Worm (Caenorhabditis elegans) whole organism, L3 larva: ENCODE results near the gene fcmt-1.

Source experiments
- R02D3.7 ChIP-seq: fragments of 150-350 bp; optimal IDR thresholded peaks from 2 replicates; lab custom pipeline; 2014; ENCODE audit warnings: missing biosample characterization, missing genetic modification characterization
- ZK546.5 ChIP-seq: sonication (generic microtip); optimal IDR thresholded peaks from 2 replicates; lab custom pipeline; 2017; ENCODE audit warnings: missing biosample characterization, missing genetic modification characterization
- ceh-28 ChIP-seq: fragments of 150-350 bp; optimal IDR thresholded peaks from 2 replicates; lab custom pipeline; 2014; ENCODE audit warnings: missing biosample characterization, missing genetic modification reagents, missing genetic modification characterization
- ceh-82 ChIP-seq: fragments of 150-350 bp; optimal IDR thresholded peaks from 2 replicates; lab custom pipeline; 2014; ENCODE audit warnings: missing biosample characterization, missing genetic modification characterization
- egl-5 ChIP-seq: fragments of 150-350 bp; optimal IDR thresholded peaks from 2 replicates; lab custom pipeline; 2017; ENCODE audit warnings: missing biosample characterization, missing genetic modification reagents, missing genetic modification characterization, inconsistent platforms
- elt-1 ChIP-seq: fragments of 150-350 bp; optimal IDR thresholded peaks from 2 replicates; lab custom pipeline; 2014; ENCODE audit warnings: missing biosample characterization, missing genetic modification characterization
- elt-2 ChIP-seq: sonication (generic microtip); optimal IDR thresholded peaks from 2 replicates; lab custom pipeline; 2016; ENCODE audit warnings: missing genetic modification reagents, mild to moderate bottlenecking, missing genetic modification characterization, missing compliant biosample characterization
- elt-3 ChIP-seq, 3 experiments: fragments of 150-350 bp in 1 of 3; sonication (generic microtip) in 2 of 3; optimal IDR thresholded peaks; 2 replicates in 2 of 3; 4 replicates in 1 of 3; lab custom pipeline; 2014 to 2017; ENCODE audit warnings: missing biosample characterization in 3 of 3, missing genetic modification characterization in 3 of 3
- fkh-10 ChIP-seq: sonication (generic microtip); optimal IDR thresholded peaks from 2 replicates; lab custom pipeline; 2017; ENCODE audit warnings: missing biosample characterization, missing genetic modification reagents, missing genetic modification characterization
- fos-1 ChIP-seq: fragments of 150-350 bp; optimal IDR thresholded peaks from 2 replicates; lab custom pipeline; 2014; ENCODE audit warnings: missing biosample characterization, missing genetic modification characterization
- hmg-11 ChIP-seq: sonication (generic microtip); optimal IDR thresholded peaks from 2 replicates; lab custom pipeline; 2016; ENCODE audit warnings: missing genetic modification characterization, missing compliant biosample characterization
- jun-1 ChIP-seq: fragments of 150-350 bp; optimal IDR thresholded peaks from 2 replicates; lab custom pipeline; 2014; ENCODE audit warnings: missing biosample characterization, missing genetic modification reagents, missing genetic modification characterization
- lin-15B ChIP-seq: fragments of 150-350 bp; optimal IDR thresholded peaks from 2 replicates; lab custom pipeline; 2014; ENCODE audit warnings: missing biosample characterization, missing genetic modification characterization
- lin-39 ChIP-seq: fragments of 150-350 bp; optimal IDR thresholded peaks from 2 replicates; lab custom pipeline; 2018; ENCODE audit warnings: missing biosample characterization, missing genetic modification reagents, missing genetic modification characterization
- lsy-12 ChIP-seq: sonication (generic microtip); optimal IDR thresholded peaks from 2 replicates; lab custom pipeline; 2016; ENCODE audit warnings: mild to moderate bottlenecking, missing genetic modification characterization, missing compliant biosample characterization
- mdl-1 ChIP-seq: fragments of 150-350 bp; optimal IDR thresholded peaks from 2 replicates; lab custom pipeline; 2014; ENCODE audit warnings: missing biosample characterization, missing genetic modification characterization
- nfya-1 ChIP-seq: sonication (generic microtip); optimal IDR thresholded peaks from 2 replicates; lab custom pipeline; 2017; ENCODE audit warnings: missing genetic modification characterization, mild to moderate bottlenecking, missing compliant biosample characterization, antibody characterized with exemption, moderate library complexity; ENCODE audit not compliant: insufficient read depth
- nhr-11 ChIP-seq: fragments of 150-350 bp; optimal IDR thresholded peaks from 2 replicates; lab custom pipeline; 2014; ENCODE audit warnings: missing biosample characterization, missing genetic modification characterization
- nhr-12 ChIP-seq: fragments of 150-350 bp; optimal IDR thresholded peaks from 2 replicates; lab custom pipeline; 2014; ENCODE audit warnings: missing biosample characterization, missing genetic modification characterization
- nhr-23 ChIP-seq: fragments of 150-350 bp; optimal IDR thresholded peaks from 2 replicates; lab custom pipeline; 2014; ENCODE audit warnings: missing biosample characterization, missing genetic modification reagents, missing genetic modification characterization
- nhr-237 ChIP-seq: fragments of 150-350 bp; optimal IDR thresholded peaks from 2 replicates; lab custom pipeline; 2014; ENCODE audit warnings: missing biosample characterization, missing genetic modification characterization
- nhr-25 ChIP-seq: sonication (generic microtip); optimal IDR thresholded peaks from 2 replicates; lab custom pipeline; 2017; ENCODE audit warnings: missing biosample characterization, missing genetic modification characterization
- nhr-28 ChIP-seq: fragments of 150-350 bp; optimal IDR thresholded peaks from 2 replicates; lab custom pipeline; 2014; ENCODE audit warnings: missing biosample characterization, missing genetic modification characterization
- nhr-43 ChIP-seq: sonication (generic microtip); optimal IDR thresholded peaks from 2 replicates; lab custom pipeline; 2016; ENCODE audit warnings: mild to moderate bottlenecking, missing genetic modification characterization, missing compliant biosample characterization; ENCODE audit not compliant: poor library complexity, severe bottlenecking
- nhr-76 ChIP-seq: fragments of 150-350 bp; sonication (generic microtip); optimal IDR thresholded peaks from 5 replicates; lab custom pipeline; 2014; ENCODE audit warnings: missing biosample characterization, missing genetic modification characterization
- nhr-77 ChIP-seq: fragments of 150-350 bp; optimal IDR thresholded peaks from 2 replicates; lab custom pipeline; 2014; ENCODE audit warnings: missing biosample characterization, missing genetic modification characterization
- pha-4 ChIP-seq: fragments of 150-350 bp; optimal IDR thresholded peaks from 2 replicates; lab custom pipeline; 2014; ENCODE audit warnings: missing biosample characterization, missing genetic modification reagents, missing genetic modification characterization
- pqm-1 ChIP-seq: fragments of 150-350 bp; optimal IDR thresholded peaks from 2 replicates; lab custom pipeline; 2017; ENCODE audit warnings: missing biosample characterization, missing genetic modification characterization, inconsistent platforms
- sea-2 ChIP-seq: fragments of 150-350 bp; sonication (generic microtip); optimal IDR thresholded peaks from 4 replicates; lab custom pipeline; 2014; ENCODE audit warnings: missing biosample characterization, missing genetic modification reagents, missing genetic modification characterization
- skn-1 ChIP-seq: fragments of 150-350 bp; optimal IDR thresholded peaks from 2 replicates; lab custom pipeline; 2014; ENCODE audit warnings: missing biosample characterization, missing genetic modification characterization
- snpc-4 ChIP-seq: fragments of 150-350 bp; optimal IDR thresholded peaks from 2 replicates; lab custom pipeline; 2014; ENCODE audit warnings: missing biosample characterization, missing genetic modification characterization
- tbx-2 ChIP-seq: sonication (generic microtip); optimal IDR thresholded peaks from 2 replicates; lab custom pipeline; 2016; ENCODE audit warnings: mild to moderate bottlenecking, missing genetic modification characterization, missing compliant biosample characterization
- unc-62 ChIP-seq: fragments of 150-350 bp; sonication (generic microtip); optimal IDR thresholded peaks from 4 replicates; lab custom pipeline; 2014; ENCODE audit warnings: missing biosample characterization, missing genetic modification reagents, missing genetic modification characterization
- zag-1 ChIP-seq: fragments of 150-350 bp; optimal IDR thresholded peaks from 2 replicates; lab custom pipeline; 2014; ENCODE audit warnings: missing biosample characterization, missing genetic modification characterization
- ztf-11 ChIP-seq: fragments of 150-350 bp; optimal IDR thresholded peaks from 2 replicates; lab custom pipeline; 2014; ENCODE audit warnings: missing biosample characterization, missing genetic modification characterization
- ztf-4 ChIP-seq: fragments of 150-350 bp; optimal IDR thresholded peaks from 2 replicates; lab custom pipeline; 2014; ENCODE audit warnings: missing biosample characterization, missing genetic modification characterization

The fcmt-1 gene

ce11 chrII:11751615-11752174, 42.3 kb upstream of the fcmt-1 start:
- peak; percentile 72 for TF ChIP-seq nfya-1 (tag; lab: Kevin White, UChicago)
- peak; percentile 52 for TF ChIP-seq lin-39 (tag; lab: Kevin White, UChicago)
- TF ChIP-seq nhr-76 (tag; lab: Kevin White, UChicago): no peak
- no peak for TF ChIP-seq ztf-4 (tag; lab: Kevin White, UChicago)
- TF ChIP-seq lin-15B (tag; lab: Kevin White, UChicago): peak; percentile 29
- TF ChIP-seq mdl-1: no peak
- no peak for TF ChIP-seq nhr-23 (tag; lab: Kevin White, UChicago)
- TF ChIP-seq elt-1 (tag; lab: Kevin White, UChicago): no peak
- peak; percentile 33 for TF ChIP-seq unc-62 (GFP tag; lab: Kevin White, UChicago)
- no peak for TF ChIP-seq ceh-28 (tag; lab: Kevin White, UChicago)
- TF ChIP-seq ZK546.5 (tag; lab: Kevin White, UChicago): no peak
- no peak for TF ChIP-seq egl-5 (tag; lab: Kevin White, UChicago)
- TF ChIP-seq hmg-11 (tag; lab: Kevin White, UChicago): peak; percentile 68
- TF ChIP-seq nhr-77 (tag; lab: Kevin White, UChicago): no peak
- TF ChIP-seq sea-2 (GFP tag; lab: Kevin White, UChicago): peak; percentile 56

DNA sequence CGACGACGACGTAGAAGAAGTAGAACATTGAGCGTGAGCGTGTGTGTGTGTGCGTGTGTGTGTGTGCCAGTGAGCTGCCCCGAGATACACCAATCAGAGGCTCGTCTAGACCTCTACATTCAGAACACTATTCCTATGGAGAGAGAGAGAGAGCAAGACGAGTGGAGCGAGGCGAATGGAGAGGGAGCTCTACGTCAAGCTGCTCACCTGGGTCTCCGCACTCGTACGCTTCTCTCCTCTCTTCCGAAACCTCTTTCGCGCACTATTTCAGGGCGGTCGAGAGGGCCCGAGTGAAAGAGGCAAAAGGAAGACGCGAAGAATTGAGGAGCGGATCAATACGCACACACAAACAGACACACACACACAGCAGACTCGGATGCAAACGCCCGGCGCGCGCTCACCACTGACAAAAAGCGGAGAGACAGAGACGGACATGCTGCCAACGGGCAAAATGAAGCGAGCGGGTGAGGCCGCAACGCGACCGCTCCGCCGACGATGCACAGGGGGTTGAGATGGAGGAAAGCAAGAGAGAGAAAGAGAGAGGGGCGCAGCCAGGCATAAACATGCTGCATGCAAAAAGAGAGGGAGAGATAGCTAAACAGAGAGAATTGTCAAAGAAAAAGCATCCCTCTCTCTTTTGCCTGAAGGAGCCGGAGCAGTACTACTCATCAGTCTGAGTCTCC, 40.3 kb upstream of the fcmt-1 start:
- TF ChIP-seq ceh-28 (tag; lab: Kevin White, UChicago): peak; percentile 84
- peak; percentile 39 for TF ChIP-seq nhr-43 (tag; lab: Kevin White, UChicago)
- peak; percentile 75 for TF ChIP-seq tbx-2
- TF ChIP-seq nhr-11: peak; percentile 66
- TF ChIP-seq zag-1: peak; percentile 0
- TF ChIP-seq nhr-28: no peak
- peak; percentile 89 for TF ChIP-seq lin-39 (tag; lab: Kevin White, UChicago)
- TF ChIP-seq nhr-23 (tag; lab: Kevin White, UChicago): peak; percentile 61
- peak; percentile 49 for TF ChIP-seq nhr-25 (tag; lab: Kevin White, UChicago)
- TF ChIP-seq pha-4 (tag; lab: Kevin White, UChicago): peak; percentile 84
- TF ChIP-seq lin-15B (tag; lab: Kevin White, UChicago): peak; percentile 20
- TF ChIP-seq fkh-10: peak; percentile 46
- peak; percentile 47 for TF ChIP-seq pqm-1 (tag; lab: Kevin White, UChicago)
- peak; percentile 93 for TF ChIP-seq jun-1 (tag; lab: Kevin White, UChicago)
- no peak for TF ChIP-seq elt-3 (tag; optimal IDR thresholded peaks at IDR 0.05; lab: Kevin White, UChicago)
- TF ChIP-seq snpc-4 (tag; lab: Kevin White, UChicago): peak; percentile 50
- TF ChIP-seq ztf-11 (tag; lab: Kevin White, UChicago): no peak
- TF ChIP-seq nfya-1 (tag; lab: Kevin White, UChicago): peak; percentile 98
- TF ChIP-seq ZK546.5 (tag; lab: Kevin White, UChicago): no peak
- TF ChIP-seq unc-62 (GFP tag; lab: Kevin White, UChicago): peak; percentile 6
- peak; percentile 90 for TF ChIP-seq egl-5 (tag; lab: Kevin White, UChicago)
- peak; percentile 69 for TF ChIP-seq skn-1 (tag; lab: Kevin White, UChicago)
- TF ChIP-seq nhr-237 (tag; lab: Kevin White, UChicago): no peak
- peak; percentile 25 for TF ChIP-seq ceh-82 (tag; lab: Kevin White, UChicago)
- TF ChIP-seq elt-2: peak; percentile 83
- peak; percentile 96 for TF ChIP-seq hmg-11 (tag; lab: Kevin White, UChicago)
- TF ChIP-seq R02D3.7 (tag; lab: Kevin White, UChicago): peak; percentile 51
- TF ChIP-seq fos-1 (tag; lab: Kevin White, UChicago): peak; percentile 67
- peak; percentile 48 for TF ChIP-seq mdl-1
- no peak for TF ChIP-seq ztf-4 (tag; lab: Kevin White, UChicago)
- peak; percentile 68 for TF ChIP-seq sea-2 (GFP tag; lab: Kevin White, UChicago)
- TF ChIP-seq nhr-12 (tag; lab: Kevin White, UChicago): no peak

ce11 chrII:11748494-11748893, 39.1 kb upstream of the fcmt-1 start, which contains the start of the genes F44E5.17 and gpb-1:
F44E5.17 (minus strand) TSS chrII:11748594.
gpb-1 (minus strand) TSS chrII:11748611.
- TF ChIP-seq ceh-28 (tag; lab: Kevin White, UChicago) (peak; percentile 29), ztf-11 (tag; lab: Kevin White, UChicago) (no peak), lsy-12 (tag; lab: Kevin White, UChicago) (no peak)
